Worm (Caenorhabditis elegans) whole organism, L2 larva: ENCODE data around the gene hlh-25.
"Not testable (repeated sequence)": the region's sequence is repeated elsewhere in the genome, so short reads cannot be mapped to it uniquely, and the experiment has no call there.

Experiments used
- alr-1 ChIP-seq: fragments of 150-350 bp; optimal IDR thresholded peaks from 2 replicates; lab custom pipeline; 2014; ENCODE audit warnings: missing biosample characterization, missing genetic modification characterization
- ama-1 ChIP-seq: fragments of 150-350 bp; optimal IDR thresholded peaks from 2 replicates; lab custom pipeline; 2018; ENCODE audit warnings: inconsistent platforms
- dmd-4 ChIP-seq: sonication (generic microtip); optimal IDR thresholded peaks from 2 replicates; lab custom pipeline; 2017; ENCODE audit warnings: missing biosample characterization, missing genetic modification characterization
- egl-27 ChIP-seq: sonication (generic microtip); optimal IDR thresholded peaks from 3 replicates; lab custom pipeline; 2017; ENCODE audit warnings: missing biosample characterization, missing genetic modification reagents, missing genetic modification characterization
- lsy-2 ChIP-seq, 2 experiments: fragments of 150-350 bp in 1 of 2; sonication (generic microtip) in 1 of 2; optimal IDR thresholded peaks; 2 replicates each; lab custom pipeline; 2014 to 2017; ENCODE audit warnings: missing biosample characterization in 2 of 2, missing genetic modification characterization in 2 of 2
- mbf-1 ChIP-seq: sonication (generic microtip); optimal IDR thresholded peaks from 2 replicates; lab custom pipeline; 2017; ENCODE audit warnings: missing biosample characterization, missing genetic modification characterization
- mdl-1 ChIP-seq, 2 experiments: fragments of 150-350 bp in 1 of 2; sonication (generic microtip) in 1 of 2; optimal IDR thresholded peaks; 2 replicates each; lab custom pipeline; 2017; ENCODE audit warnings: missing biosample characterization in 2 of 2, missing genetic modification characterization in 2 of 2
- nhr-11 ChIP-seq: fragments of 150-350 bp; optimal IDR thresholded peaks from 2 replicates; lab custom pipeline; 2014; ENCODE audit warnings: missing biosample characterization, missing genetic modification characterization
- nhr-12 ChIP-seq: fragments of 150-350 bp; optimal IDR thresholded peaks from 2 replicates; lab custom pipeline; 2014; ENCODE audit warnings: missing biosample characterization, missing genetic modification characterization
- nhr-129 ChIP-seq: fragments of 150-350 bp; optimal IDR thresholded peaks from 2 replicates; lab custom pipeline; 2014; ENCODE audit warnings: missing biosample characterization, missing genetic modification characterization
- sma-3 ChIP-seq: sonication (generic microtip); optimal IDR thresholded peaks from 2 replicates; lab custom pipeline; 2016; ENCODE audit warnings: missing genetic modification reagents, missing genetic modification characterization, missing compliant biosample characterization
- unc-62 ChIP-seq: fragments of 150-350 bp; optimal IDR thresholded peaks from 2 replicates; lab custom pipeline; 2014; ENCODE audit warnings: missing biosample characterization, missing genetic modification reagents, missing genetic modification characterization

ce11 chrII:5534939-5535338 is at the start of gene hlh-25:
- TF ChIP-seq nhr-12; egl-27 (tag; lab: Kevin White, UChicago); nhr-129 (tag; lab: Kevin White, UChicago); ama-1 (lab: Kevin White, UChicago); lsy-2 (tag; optimal IDR thresholded peaks at IDR 0.05; lab: Kevin White, UChicago); sma-3 (GFP tag; lab: Kevin White, UChicago); dmd-4; nhr-11 (tag; lab: Kevin White, UChicago); unc-62 (GFP tag; lab: Kevin White, UChicago); mdl-1 (tag; optimal IDR thresholded peaks at IDR 0.05; lab: Kevin White, UChicago); mbf-1 (tag; lab: Kevin White, UChicago); alr-1 (tag; lab: Kevin White, UChicago): not testable (repeated sequence)
